Worm (Caenorhabditis elegans) whole organism, midembryonic: ENCODE results near the gene gpn-1.

ENCODE experiments used
- T22C8.4 ChIP-seq: fragments of 200-800 bp; sonication (Bioruptor generic); IDR thresholded peaks from 2 replicates; pipeline ENCODE4 v1.3.6; 2022; ENCODE audit warnings: missing genetic modification characterization, missing compliant biosample characterization
- cog-1 ChIP-seq: sonication (generic microtip); optimal IDR thresholded peaks from 2 replicates; lab custom pipeline; 2016; ENCODE audit warnings: missing genetic modification characterization, missing compliant biosample characterization
- flt-1 ChIP-seq: fragments of 200-800 bp; sonication (Bioruptor generic); IDR thresholded peaks from 2 replicates; pipeline ENCODE4 v1.3.6; 2022; ENCODE audit warnings: missing genetic modification characterization, missing compliant biosample characterization
- klf-2 ChIP-seq: fragments of 200-800 bp; sonication (Bioruptor generic); conservative IDR thresholded peaks from 2 replicates; pipeline ENCODE4 v1.3.6; 2022; ENCODE audit warnings: missing genetic modification reagents, missing genetic modification characterization, missing compliant biosample characterization
- med-1 ChIP-seq: sonication (generic microtip); optimal IDR thresholded peaks from 2 replicates; lab custom pipeline; 2017; ENCODE audit warnings: missing genetic modification characterization, mild to moderate bottlenecking, missing compliant biosample characterization, antibody characterized with exemption, missing genetic modification reagents; ENCODE audit not compliant: insufficient read depth
- ref-1 ChIP-seq: fragments of 200-800 bp; sonication (Bioruptor generic); conservative IDR thresholded peaks from 2 replicates; pipeline ENCODE4 v1.3.6; 2022; ENCODE audit warnings: missing genetic modification reagents, missing genetic modification characterization, missing compliant biosample characterization
- tab-1 ChIP-seq: fragments of 200-800 bp; sonication (Bioruptor generic); IDR thresholded peaks from 2 replicates; pipeline ENCODE4 v1.3.6; 2022; ENCODE audit warnings: missing genetic modification characterization, missing compliant biosample characterization

DNA sequence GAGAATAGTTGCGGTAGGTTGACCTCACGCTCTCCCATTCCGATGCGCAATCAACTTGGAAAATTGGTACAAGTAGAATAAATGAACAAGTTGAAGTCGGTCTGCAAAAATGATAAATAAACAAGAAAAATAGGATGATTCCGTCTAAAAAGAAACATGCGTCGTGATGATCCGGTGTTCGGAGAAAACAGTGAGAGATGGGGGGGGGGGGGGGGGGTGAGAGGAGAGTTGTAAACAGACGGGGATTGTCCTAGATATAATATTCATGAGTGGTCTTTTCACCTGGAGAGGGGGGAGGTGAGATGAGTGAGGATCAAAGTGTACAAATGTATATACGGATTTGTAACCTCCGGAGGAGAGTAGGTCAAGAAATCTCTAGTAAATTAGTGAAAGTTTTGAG lies 5.9 kb upstream of the gpn-1 start, which contains the start of gene F59D12.2:
- TF ChIP-seq flt-1 (no peak), ref-1 (GFP tag; lab: Robert Waterston, UW) (no peak), tab-1 (GFP tag; lab: Robert Waterston, UW) (no peak), cog-1 (tag; lab: Kevin White, UChicago) (no peak), T22C8.4 (no peak), klf-2 (GFP tag; lab: Robert Waterston, UW) (no peak), med-1 (GFP tag; lab: Kevin White, UChicago) (no peak)
